Worm (Caenorhabditis elegans) whole organism, L3 larva: ENCODE data around the gene F28H6.7.
A peak's percentile ranks its signal among the peaks of the same experiment; 100 is the strongest.

Experiments used
- ZK546.5 ChIP-seq: sonication (generic microtip); optimal IDR thresholded peaks from 2 replicates; lab custom pipeline; 2017; ENCODE audit warnings: missing biosample characterization, missing genetic modification characterization
- aly-2 ChIP-seq: fragments of 150-350 bp; optimal IDR thresholded peaks from 2 replicates; lab custom pipeline; 2014; ENCODE audit warnings: missing biosample characterization, missing genetic modification characterization
- ama-1 ChIP-seq: fragments of 150-350 bp; optimal IDR thresholded peaks from 2 replicates; lab custom pipeline; 2018
- ceh-16 ChIP-seq: sonication (generic microtip); optimal IDR thresholded peaks from 2 replicates; lab custom pipeline; 2017; ENCODE audit warnings: missing biosample characterization, missing genetic modification characterization
- ceh-28 ChIP-seq: fragments of 150-350 bp; optimal IDR thresholded peaks from 2 replicates; lab custom pipeline; 2014; ENCODE audit warnings: missing biosample characterization, missing genetic modification reagents, missing genetic modification characterization
- ceh-82 ChIP-seq: fragments of 150-350 bp; optimal IDR thresholded peaks from 2 replicates; lab custom pipeline; 2014; ENCODE audit warnings: missing biosample characterization, missing genetic modification characterization
- daf-12 ChIP-seq: fragments of 150-350 bp; optimal IDR thresholded peaks from 2 replicates; lab custom pipeline; 2014; ENCODE audit warnings: missing biosample characterization, missing genetic modification reagents, missing genetic modification characterization
- egl-5 ChIP-seq: fragments of 150-350 bp; optimal IDR thresholded peaks from 2 replicates; lab custom pipeline; 2017; ENCODE audit warnings: missing biosample characterization, missing genetic modification reagents, missing genetic modification characterization, inconsistent platforms
- elt-1 ChIP-seq: fragments of 150-350 bp; optimal IDR thresholded peaks from 2 replicates; lab custom pipeline; 2014; ENCODE audit warnings: missing biosample characterization, missing genetic modification characterization
- elt-2 ChIP-seq: sonication (generic microtip); optimal IDR thresholded peaks from 2 replicates; lab custom pipeline; 2016; ENCODE audit warnings: missing genetic modification reagents, mild to moderate bottlenecking, missing genetic modification characterization, missing compliant biosample characterization
- elt-3 ChIP-seq, 3 experiments: fragments of 150-350 bp in 1 of 3; sonication (generic microtip) in 2 of 3; optimal IDR thresholded peaks; 2 replicates in 2 of 3; 4 replicates in 1 of 3; lab custom pipeline; 2014 to 2017; ENCODE audit warnings: missing biosample characterization in 3 of 3, missing genetic modification characterization in 3 of 3
- fkh-2 ChIP-seq: fragments of 150-350 bp; optimal IDR thresholded peaks from 2 replicates; lab custom pipeline; 2014; ENCODE audit warnings: missing biosample characterization, missing genetic modification reagents, missing genetic modification characterization
- jun-1 ChIP-seq: fragments of 150-350 bp; optimal IDR thresholded peaks from 2 replicates; lab custom pipeline; 2014; ENCODE audit warnings: missing biosample characterization, missing genetic modification reagents, missing genetic modification characterization
- lin-39 ChIP-seq: fragments of 150-350 bp; optimal IDR thresholded peaks from 2 replicates; lab custom pipeline; 2018; ENCODE audit warnings: missing biosample characterization, missing genetic modification reagents, missing genetic modification characterization
- lsy-12 ChIP-seq: sonication (generic microtip); optimal IDR thresholded peaks from 2 replicates; lab custom pipeline; 2016; ENCODE audit warnings: mild to moderate bottlenecking, missing genetic modification characterization, missing compliant biosample characterization
- mdl-1 ChIP-seq: fragments of 150-350 bp; optimal IDR thresholded peaks from 2 replicates; lab custom pipeline; 2014; ENCODE audit warnings: missing biosample characterization, missing genetic modification characterization
- nfya-1 ChIP-seq: sonication (generic microtip); optimal IDR thresholded peaks from 2 replicates; lab custom pipeline; 2017; ENCODE audit warnings: missing genetic modification characterization, mild to moderate bottlenecking, missing compliant biosample characterization, antibody characterized with exemption, moderate library complexity; ENCODE audit not compliant: insufficient read depth
- nhr-11 ChIP-seq: fragments of 150-350 bp; optimal IDR thresholded peaks from 2 replicates; lab custom pipeline; 2014; ENCODE audit warnings: missing biosample characterization, missing genetic modification characterization
- nhr-12 ChIP-seq: fragments of 150-350 bp; optimal IDR thresholded peaks from 2 replicates; lab custom pipeline; 2014; ENCODE audit warnings: missing biosample characterization, missing genetic modification characterization
- nhr-237 ChIP-seq: fragments of 150-350 bp; optimal IDR thresholded peaks from 2 replicates; lab custom pipeline; 2014; ENCODE audit warnings: missing biosample characterization, missing genetic modification characterization
- nhr-25 ChIP-seq: sonication (generic microtip); optimal IDR thresholded peaks from 2 replicates; lab custom pipeline; 2017; ENCODE audit warnings: missing biosample characterization, missing genetic modification characterization
- nhr-43 ChIP-seq: sonication (generic microtip); optimal IDR thresholded peaks from 2 replicates; lab custom pipeline; 2016; ENCODE audit warnings: mild to moderate bottlenecking, missing genetic modification characterization, missing compliant biosample characterization; ENCODE audit not compliant: poor library complexity, severe bottlenecking
- nhr-67 ChIP-seq: fragments of 150-350 bp; optimal IDR thresholded peaks from 2 replicates; lab custom pipeline; 2014; ENCODE audit warnings: missing biosample characterization, missing genetic modification characterization
- nhr-76 ChIP-seq: fragments of 150-350 bp; sonication (generic microtip); optimal IDR thresholded peaks from 5 replicates; lab custom pipeline; 2014; ENCODE audit warnings: missing biosample characterization, missing genetic modification characterization
- nhr-77 ChIP-seq: fragments of 150-350 bp; optimal IDR thresholded peaks from 2 replicates; lab custom pipeline; 2014; ENCODE audit warnings: missing biosample characterization, missing genetic modification characterization
- pha-4 ChIP-seq: fragments of 150-350 bp; optimal IDR thresholded peaks from 2 replicates; lab custom pipeline; 2014; ENCODE audit warnings: missing biosample characterization, missing genetic modification reagents, missing genetic modification characterization
- pqm-1 ChIP-seq: fragments of 150-350 bp; optimal IDR thresholded peaks from 2 replicates; lab custom pipeline; 2017; ENCODE audit warnings: missing biosample characterization, missing genetic modification characterization, inconsistent platforms
- snpc-4 ChIP-seq: fragments of 150-350 bp; optimal IDR thresholded peaks from 2 replicates; lab custom pipeline; 2014; ENCODE audit warnings: missing biosample characterization, missing genetic modification characterization
- tbx-2 ChIP-seq: sonication (generic microtip); optimal IDR thresholded peaks from 2 replicates; lab custom pipeline; 2016; ENCODE audit warnings: mild to moderate bottlenecking, missing genetic modification characterization, missing compliant biosample characterization
- unc-39 ChIP-seq: sonication (generic microtip); optimal IDR thresholded peaks from 4 replicates; lab custom pipeline; 2017; ENCODE audit warnings: missing biosample characterization, missing genetic modification characterization
- ztf-11 ChIP-seq: fragments of 150-350 bp; optimal IDR thresholded peaks from 2 replicates; lab custom pipeline; 2014; ENCODE audit warnings: missing biosample characterization, missing genetic modification characterization
- ztf-4 ChIP-seq: fragments of 150-350 bp; optimal IDR thresholded peaks from 2 replicates; lab custom pipeline; 2014; ENCODE audit warnings: missing biosample characterization, missing genetic modification characterization

The F28H6.7 gene

DNA sequence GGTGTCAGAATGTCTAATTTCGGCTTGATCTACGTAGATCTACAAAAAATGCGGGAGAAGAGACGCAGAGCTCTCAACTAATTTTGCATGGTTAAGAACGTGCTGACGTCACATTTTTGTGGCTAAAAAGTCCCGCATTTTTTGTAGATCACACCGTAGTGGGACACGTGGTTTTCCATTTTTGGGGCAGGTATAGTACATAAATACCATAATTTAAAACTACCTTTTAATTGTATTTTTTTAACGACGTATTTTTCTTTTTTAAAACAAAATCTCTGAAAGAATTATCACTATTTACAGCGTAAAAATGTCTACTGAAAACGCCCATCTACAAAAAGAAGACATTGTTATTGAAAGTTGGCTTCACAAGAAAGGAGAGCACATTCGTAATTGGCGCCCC, 31.5 kb downstream of the F28H6.7 start, which contains the start of gene akt-2:
akt-2 (plus strand) TSS at position 301 of the 400 bp plus-strand sequence.
- TF ChIP-seq pqm-1 (tag; lab: Kevin White, UChicago) (no peak), tbx-2 (no peak), elt-1 (tag; lab: Kevin White, UChicago) (no peak)

DNA sequence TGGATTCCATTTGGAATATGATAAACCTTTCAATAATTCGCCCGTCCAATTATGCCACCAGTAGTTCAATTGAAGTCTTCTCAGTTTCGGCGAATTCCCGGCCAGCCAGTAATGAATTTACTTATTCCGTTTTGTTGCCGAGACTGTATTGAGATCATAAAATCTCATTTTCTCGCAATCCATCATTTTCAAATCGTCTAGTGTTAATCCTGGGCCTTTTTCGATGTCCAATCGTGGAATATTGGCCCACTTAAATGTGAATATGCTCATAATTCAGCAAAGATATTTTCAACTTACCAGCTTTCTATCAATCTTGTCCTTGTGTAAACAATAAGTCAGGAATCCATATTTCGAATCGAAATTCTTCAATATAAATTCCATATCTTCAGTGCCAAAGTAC, 36.7 kb downstream of the F28H6.7 start:
- no peak for TF ChIP-seq elt-1 (tag; lab: Kevin White, UChicago)
- TF ChIP-seq fkh-2 (tag; lab: Kevin White, UChicago) = no peak
- no peak for TF ChIP-seq mdl-1 (tag; lab: Kevin White, UChicago)
- no peak for TF ChIP-seq ztf-11
- no peak for TF ChIP-seq tbx-2
- no peak for TF ChIP-seq nhr-67 (tag; lab: Kevin White, UChicago)
- TF ChIP-seq elt-3 (tag; optimal IDR thresholded peaks at IDR 0.05; lab: Kevin White, UChicago) = no peak
- no peak for TF ChIP-seq lsy-12
- no peak for TF ChIP-seq jun-1
- TF ChIP-seq ceh-28 (tag; lab: Kevin White, UChicago) = no peak
- no peak for TF ChIP-seq daf-12 (tag; lab: Kevin White, UChicago)
- no peak for TF ChIP-seq ceh-16 (tag; lab: Kevin White, UChicago)
- TF ChIP-seq nhr-76 = no peak
- TF ChIP-seq, all 47 proteins: peak for 0

DNA sequence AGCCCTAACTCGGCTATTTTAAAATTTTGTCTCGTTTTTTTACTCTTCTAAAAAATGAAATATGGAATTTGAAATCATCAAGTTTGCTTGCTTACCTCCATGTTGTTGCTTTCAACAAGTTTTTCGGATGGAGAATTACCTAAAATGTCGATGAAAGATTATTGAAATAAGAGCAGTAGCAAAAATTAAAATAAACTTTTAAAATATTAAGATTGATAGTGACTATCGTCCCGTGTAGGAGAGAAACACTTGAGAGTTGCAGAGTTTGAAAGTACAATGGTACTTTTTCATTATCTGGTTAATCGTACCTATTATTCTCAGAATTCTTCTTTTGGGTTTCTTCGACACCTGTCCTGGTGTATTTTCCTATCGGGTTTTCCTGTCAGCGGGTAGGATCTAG, 41.0 kb downstream of the F28H6.7 start, which contains the start of gene ceh-90:
ceh-90 (minus strand) TSS at position 101 of the 400 bp plus-strand sequence.
- TF ChIP-seq ztf-4 (no peak), ZK546.5 (tag; lab: Kevin White, UChicago) (no peak), pha-4 (no peak), tbx-2 (no peak), unc-39 (tag; lab: Kevin White, UChicago) (no peak), ceh-82 (tag; lab: Kevin White, UChicago) (no peak), jun-1 (no peak), aly-2 (no peak), nhr-237 (tag; lab: Kevin White, UChicago) (no peak), nhr-11 (no peak), nhr-12 (tag; lab: Kevin White, UChicago) (no peak), nfya-1 (tag; lab: Kevin White, UChicago) (no peak), fkh-2 (tag; lab: Kevin White, UChicago) (no peak), ceh-16 (tag; lab: Kevin White, UChicago) (no peak), nhr-43 (tag; lab: Kevin White, UChicago) (no peak), nhr-25 (tag; lab: Kevin White, UChicago) (no peak), egl-5 (no peak), ama-1 (lab: Kevin White, UChicago) (no peak), nhr-77 (tag; lab: Kevin White, UChicago) (no peak), snpc-4 (tag; lab: Kevin White, UChicago) (no peak)
- TF ChIP-seq, all 47 proteins: peak for 0

DNA sequence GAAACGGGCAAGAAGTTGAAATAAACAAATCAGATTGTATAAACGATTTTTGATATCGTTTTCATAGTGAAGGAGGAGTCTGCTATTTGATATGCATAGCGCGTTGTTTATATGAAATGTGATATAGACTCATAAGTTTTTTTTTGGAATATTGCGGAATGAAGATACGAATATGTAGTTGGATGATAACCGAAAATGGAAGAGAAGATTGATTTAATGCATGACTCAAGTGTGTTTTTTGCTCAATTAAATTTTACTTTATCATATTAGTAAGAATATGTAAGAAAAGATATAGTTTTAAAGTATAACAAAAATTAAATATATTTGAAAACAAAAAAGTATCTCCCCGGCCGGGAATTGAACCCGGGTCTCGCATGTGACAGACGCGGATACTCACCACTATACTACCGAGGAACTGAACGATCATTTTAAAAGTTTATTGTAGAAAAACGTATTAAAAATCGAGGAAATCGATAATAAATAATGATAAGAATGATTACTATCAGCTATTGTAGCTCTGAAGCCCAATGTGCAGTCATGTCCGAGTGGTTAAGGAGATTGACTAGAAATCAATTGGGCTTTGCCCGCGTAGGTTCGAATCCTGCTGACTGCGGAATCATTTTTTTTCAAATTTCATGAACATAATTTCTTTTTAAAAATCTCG, 45.9 kb downstream of the F28H6.7 start, which contains the start of gene lgc-25:
lgc-25 (minus strand) TSS at position 51 of the 664 bp plus-strand sequence.
- TF ChIP-seq ceh-28 (tag; lab: Kevin White, UChicago) (peak; percentile 47), nhr-43 (tag; lab: Kevin White, UChicago) (peak; percentile 29), pqm-1 (tag; lab: Kevin White, UChicago) (peak; percentile 88), pha-4 (no peak), elt-2 (peak; percentile 56)

DNA sequence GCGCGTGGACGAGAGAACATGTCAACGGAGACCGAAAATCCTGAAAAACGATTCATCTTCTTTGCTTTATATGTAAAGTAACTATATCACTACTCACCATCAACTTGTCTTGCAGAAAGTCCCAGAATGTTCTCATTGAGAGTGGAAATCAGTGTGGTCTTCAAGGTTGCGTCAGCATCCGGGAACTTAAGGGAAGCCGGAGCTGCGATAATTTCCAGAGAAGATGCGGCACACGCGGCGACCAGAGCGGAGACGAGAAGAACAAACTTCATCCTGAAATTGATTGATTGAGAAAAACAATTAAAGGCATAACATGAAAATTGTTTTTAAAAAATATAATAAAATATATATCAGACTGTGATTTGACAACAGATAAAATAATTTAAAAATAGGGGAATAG, 48.3 kb downstream of the F28H6.7 start, which contains the start of gene vha-20:
vha-20 (minus strand) TSS at position 273 of the 400 bp plus-strand sequence.
- peak; percentile 1 for TF ChIP-seq elt-2
- TF ChIP-seq nhr-43 (tag; lab: Kevin White, UChicago) = peak; percentile 36
- no peak for TF ChIP-seq lin-39
- peak; percentile 7 for TF ChIP-seq ama-1 (lab: Kevin White, UChicago)
